Fruit fly (Drosophila melanogaster) whole organism, embryonic: ENCODE data around the gene RabX5.

ENCODE experiments used
- Asciz ChIP-seq: fragments of 200-800 bp; sonication (Bioruptor generic); optimal IDR thresholded peaks from 2 replicates; lab custom pipeline; 2017; ENCODE audit warnings: missing biosample characterization, mild to moderate bottlenecking, missing genetic modification characterization, missing genetic modification reagents
- Bgb ChIP-seq: fragments of 200-800 bp; sonication (Bioruptor generic); IDR thresholded peaks from 2 replicates; pipeline ENCODE4 v1.3.6; 2022; ENCODE audit warnings: missing biosample characterization, missing genetic modification characterization; ENCODE audit not compliant: partially characterized antibody
- CG10959 ChIP-seq: fragments of 200-800 bp; sonication (Bioruptor generic); IDR thresholded peaks from 2 replicates; pipeline ENCODE4 v1.3.6; 2022; ENCODE audit warnings: missing biosample characterization, missing genetic modification characterization
- CG14050 ChIP-seq: fragments of 200-800 bp; sonication (Bioruptor generic); IDR thresholded peaks from 3 replicates; pipeline ENCODE4 v1.3.6; 2022; ENCODE audit warnings: missing biosample characterization, missing genetic modification characterization
- CG14710 ChIP-seq: fragments of 200-800 bp; sonication (Bioruptor generic); optimal IDR thresholded peaks from 3 replicates; lab custom pipeline; 2019; ENCODE audit warnings: missing biosample characterization, mild to moderate bottlenecking, missing genetic modification characterization, moderate library complexity
- CG14860 ChIP-seq: fragments of 200-800 bp; sonication (Bioruptor generic); IDR thresholded peaks from 3 replicates; pipeline ENCODE4 v1.3.6; 2022; ENCODE audit warnings: missing biosample characterization, missing genetic modification characterization; ENCODE audit not compliant: partially characterized antibody
- CG15696 ChIP-seq: fragments of 200-800 bp; sonication (Bioruptor generic); optimal IDR thresholded peaks from 2 replicates; lab custom pipeline; 2019; ENCODE audit warnings: missing biosample characterization, mild to moderate bottlenecking, missing genetic modification characterization, moderate library complexity
- CG1603 ChIP-seq: fragments of 200-800 bp; sonication (Bioruptor generic); optimal IDR thresholded peaks from 2 replicates; lab custom pipeline; 2019; ENCODE audit warnings: missing biosample characterization, mild to moderate bottlenecking, missing genetic modification characterization, moderate library complexity
- CG16779 ChIP-seq: fragments of 200-800 bp; sonication (Bioruptor generic); IDR thresholded peaks from 2 replicates; pipeline ENCODE4 v1.3.6; 2022; ENCODE audit warnings: missing biosample characterization, missing genetic modification characterization
- CG16815 ChIP-seq: fragments of 200-800 bp; sonication (Bioruptor generic); optimal IDR thresholded peaks from 3 replicates; lab custom pipeline; 2017; ENCODE audit warnings: missing biosample characterization, mild to moderate bottlenecking, missing genetic modification characterization
- CG1832 ChIP-seq: fragments of 200-800 bp; sonication (Bioruptor generic); optimal IDR thresholded peaks from 2 replicates; lab custom pipeline; 2017; ENCODE audit warnings: missing biosample characterization, mild to moderate bottlenecking, missing genetic modification characterization, inconsistent platforms
- CG3726 ChIP-seq: fragments of 200-800 bp; sonication (Bioruptor generic); IDR thresholded peaks from 3 replicates; pipeline ENCODE4, ENCODE4 v1.3.6; 2022; ENCODE audit warnings: missing biosample characterization, missing genetic modification characterization
- CG43689 ChIP-seq: fragments of 200-800 bp; sonication (Bioruptor generic); IDR thresholded peaks from 2 replicates; pipeline ENCODE4 v1.3.6; 2022; ENCODE audit warnings: missing biosample characterization, missing genetic modification characterization
- CG4730 ChIP-seq: fragments of 200-800 bp; sonication (Bioruptor generic); IDR thresholded peaks from 2 replicates; pipeline ENCODE4 v1.3.6; 2022; ENCODE audit warnings: missing biosample characterization, missing genetic modification characterization
- CG4820 ChIP-seq: fragments of 200-800 bp; sonication (Bioruptor generic); optimal IDR thresholded peaks from 3 replicates; lab custom pipeline; 2016; ENCODE audit warnings: missing biosample characterization, missing genetic modification characterization
- CG6791 ChIP-seq: fragments of 200-800 bp; sonication (Bioruptor generic); IDR thresholded peaks from 3 replicates; pipeline ENCODE4 v1.3.6; 2022; ENCODE audit warnings: missing biosample characterization, missing genetic modification characterization; ENCODE audit not compliant: partially characterized antibody
- CG6813 ChIP-seq: fragments of 200-800 bp; sonication (Bioruptor generic); optimal IDR thresholded peaks from 2 replicates; lab custom pipeline; 2017; ENCODE audit warnings: missing biosample characterization, missing genetic modification characterization, mild to moderate bottlenecking, moderate library complexity, missing genetic modification reagents
- CG8359 ChIP-seq: fragments of 200-800 bp; sonication (Bioruptor generic); optimal IDR thresholded peaks from 2 replicates; lab custom pipeline; 2017; ENCODE audit warnings: missing biosample characterization, mild to moderate bottlenecking, missing genetic modification characterization, borderline replicate concordance
- CG9727 ChIP-seq: fragments of 200-800 bp; sonication (Bioruptor generic); optimal IDR thresholded peaks from 3 replicates; lab custom pipeline; 2017; ENCODE audit warnings: missing biosample characterization, mild to moderate bottlenecking, missing genetic modification characterization
- CrebB ChIP-seq: fragments of 200-800 bp; sonication (Bioruptor generic); optimal IDR thresholded peaks from 3 replicates; lab custom pipeline; 2018; ENCODE audit warnings: missing biosample characterization, mild to moderate bottlenecking, missing genetic modification characterization
- Doc3 ChIP-seq: fragments of 200-800 bp; sonication (Bioruptor generic); IDR thresholded peaks from 3 replicates; pipeline ENCODE4 v1.3.6; 2022; ENCODE audit warnings: missing biosample characterization, missing genetic modification characterization; ENCODE audit not compliant: partially characterized antibody
- Dp ChIP-seq: fragments of 200-800 bp; sonication (Bioruptor generic); optimal IDR thresholded peaks from 2 replicates; lab custom pipeline; 2018; ENCODE audit warnings: missing biosample characterization, mild to moderate bottlenecking, missing genetic modification characterization, moderate library complexity
- Fer1 ChIP-seq: fragments of 200-800 bp; sonication (Bioruptor generic); optimal IDR thresholded peaks from 2 replicates; lab custom pipeline; 2017; ENCODE audit warnings: missing biosample characterization, mild to moderate bottlenecking, missing genetic modification characterization
- Fer2 ChIP-seq: fragments of 200-800 bp; sonication (Bioruptor generic); optimal IDR thresholded peaks from 2 replicates; lab custom pipeline; 2018; ENCODE audit warnings: missing biosample characterization, mild to moderate bottlenecking, missing genetic modification characterization, moderate library complexity
- HmgZ ChIP-seq: fragments of 200-800 bp; sonication (Bioruptor generic); optimal IDR thresholded peaks from 2 replicates; lab custom pipeline; 2018; ENCODE audit warnings: missing biosample characterization, mild to moderate bottlenecking, missing genetic modification characterization
- Hsf ChIP-seq: fragments of 200-800 bp; sonication (Bioruptor generic); optimal IDR thresholded peaks from 3 replicates; lab custom pipeline; 2016; ENCODE audit warnings: missing biosample characterization, missing genetic modification characterization
- NfI ChIP-seq: fragments of 200-800 bp; sonication (Bioruptor generic); optimal IDR thresholded peaks from 3 replicates; lab custom pipeline; 2018; ENCODE audit warnings: missing biosample characterization, mild to moderate bottlenecking, missing genetic modification characterization, moderate library complexity
- Sry-β ChIP-seq: fragments of 200-800 bp; sonication (Bioruptor generic); optimal IDR thresholded peaks from 2 replicates; lab custom pipeline; 2018; ENCODE audit warnings: missing biosample characterization, mild to moderate bottlenecking, missing genetic modification characterization, moderate library complexity
- Xbp1 ChIP-seq: fragments of 200-800 bp; sonication (Bioruptor generic); optimal IDR thresholded peaks from 3 replicates; lab custom pipeline; 2016; ENCODE audit warnings: missing biosample characterization, mild to moderate bottlenecking, missing genetic modification characterization
- cad ChIP-seq: fragments of >200 bp; optimal IDR thresholded peaks from 2 replicates; lab custom pipeline; 2017; ENCODE audit warnings: missing biosample characterization, missing genetic modification characterization
- cato ChIP-seq: fragments of 200-800 bp; sonication (Bioruptor generic); optimal IDR thresholded peaks from 2 replicates; lab custom pipeline; 2016; ENCODE audit warnings: missing biosample characterization, missing genetic modification characterization, borderline replicate concordance
- fru ChIP-seq: fragments of >200 bp; optimal IDR thresholded peaks from 2 replicates; lab custom pipeline; 2017
- hbn ChIP-seq: fragments of 200-800 bp; sonication (Bioruptor generic); IDR thresholded peaks from 2 replicates; pipeline ENCODE4 v1.3.6; 2022; ENCODE audit warnings: missing biosample characterization, missing genetic modification characterization; ENCODE audit not compliant: partially characterized antibody
- hkb ChIP-seq, 2 experiments: fragments of 200-800 bp in 1 of 2; fragments of >200 bp in 1 of 2; sonication (Bioruptor generic) in 1 of 2; IDR thresholded peaks in 1 of 2; optimal IDR thresholded peaks in 1 of 2; 2 replicates each; pipeline versions ENCODE4 v1.3.6 to Lab custom; 2017 to 2022; ENCODE audit warnings: missing biosample characterization in 1 of 2, missing genetic modification characterization in 1 of 2
- jumu ChIP-seq: fragments of 200-800 bp; sonication (Bioruptor generic); optimal IDR thresholded peaks from 3 replicates; lab custom pipeline; 2016; ENCODE audit warnings: missing biosample characterization, missing genetic modification characterization
- kay ChIP-seq: fragments of 200-800 bp; sonication (Bioruptor generic); optimal IDR thresholded peaks from 2 replicates; lab custom pipeline; 2016; ENCODE audit warnings: missing biosample characterization, missing genetic modification characterization
- lab ChIP-seq: fragments of 200-800 bp; sonication (Bioruptor generic); optimal IDR thresholded peaks from 3 replicates; lab custom pipeline; 2017; ENCODE audit warnings: missing biosample characterization, missing genetic modification characterization, mild to moderate bottlenecking, moderate library complexity, missing genetic modification reagents
- luna ChIP-seq: fragments of 200-800 bp; sonication (Bioruptor generic); optimal IDR thresholded peaks from 2 replicates; lab custom pipeline; 2016; ENCODE audit warnings: missing biosample characterization, missing genetic modification characterization
- pho ChIP-seq: fragments of 200-800 bp; sonication (Bioruptor generic); optimal IDR thresholded peaks from 2 replicates; lab custom pipeline; 2016; ENCODE audit warnings: missing biosample characterization, missing genetic modification characterization
- pita ChIP-seq: fragments of 200-800 bp; sonication (Bioruptor generic); optimal IDR thresholded peaks from 2 replicates; lab custom pipeline; 2017; ENCODE audit warnings: missing biosample characterization, mild to moderate bottlenecking, missing genetic modification characterization
- psq ChIP-seq: fragments of 200-800 bp; sonication (Bioruptor generic); optimal IDR thresholded peaks from 2 replicates; lab custom pipeline; 2017; ENCODE audit warnings: missing biosample characterization, missing genetic modification characterization
- pzg ChIP-seq: fragments of 200-800 bp; sonication (Bioruptor generic); optimal IDR thresholded peaks from 3 replicates; lab custom pipeline; 2018; ENCODE audit warnings: missing biosample characterization, mild to moderate bottlenecking, missing genetic modification characterization, moderate library complexity
- repo ChIP-seq: fragments of 200-800 bp; sonication (Bioruptor generic); optimal IDR thresholded peaks from 2 replicates; lab custom pipeline; 2016; ENCODE audit warnings: missing biosample characterization, missing genetic modification characterization
- slp2 ChIP-seq: fragments of 200-800 bp; sonication (Bioruptor generic); optimal IDR thresholded peaks from 2 replicates; lab custom pipeline; 2016; ENCODE audit warnings: missing biosample characterization, missing genetic modification characterization
- sr ChIP-seq: fragments of 200-800 bp; sonication (Bioruptor generic); IDR thresholded peaks from 3 replicates; pipeline ENCODE4 v1.3.6; 2022; ENCODE audit warnings: missing biosample characterization, missing genetic modification characterization
- tin ChIP-seq: fragments of 200-800 bp; sonication (Bioruptor generic); optimal IDR thresholded peaks from 3 replicates; lab custom pipeline; 2016; ENCODE audit warnings: missing biosample characterization, missing genetic modification characterization
- tio ChIP-seq: fragments of 200-800 bp; sonication (Bioruptor generic); optimal IDR thresholded peaks from 2 replicates; lab custom pipeline; 2017; ENCODE audit warnings: missing biosample characterization, missing genetic modification characterization, inconsistent platforms
- yki ChIP-seq: fragments of >200 bp; optimal IDR thresholded peaks from 3 replicates; lab custom pipeline; 2018
- zen2 ChIP-seq: fragments of 200-800 bp; sonication (Bioruptor generic); IDR thresholded peaks from 3 replicates; pipeline ENCODE4 v1.3.6; 2022; ENCODE audit warnings: missing biosample characterization, missing genetic modification characterization; ENCODE audit not compliant: partially characterized antibody

RabX5 gene

DNA sequence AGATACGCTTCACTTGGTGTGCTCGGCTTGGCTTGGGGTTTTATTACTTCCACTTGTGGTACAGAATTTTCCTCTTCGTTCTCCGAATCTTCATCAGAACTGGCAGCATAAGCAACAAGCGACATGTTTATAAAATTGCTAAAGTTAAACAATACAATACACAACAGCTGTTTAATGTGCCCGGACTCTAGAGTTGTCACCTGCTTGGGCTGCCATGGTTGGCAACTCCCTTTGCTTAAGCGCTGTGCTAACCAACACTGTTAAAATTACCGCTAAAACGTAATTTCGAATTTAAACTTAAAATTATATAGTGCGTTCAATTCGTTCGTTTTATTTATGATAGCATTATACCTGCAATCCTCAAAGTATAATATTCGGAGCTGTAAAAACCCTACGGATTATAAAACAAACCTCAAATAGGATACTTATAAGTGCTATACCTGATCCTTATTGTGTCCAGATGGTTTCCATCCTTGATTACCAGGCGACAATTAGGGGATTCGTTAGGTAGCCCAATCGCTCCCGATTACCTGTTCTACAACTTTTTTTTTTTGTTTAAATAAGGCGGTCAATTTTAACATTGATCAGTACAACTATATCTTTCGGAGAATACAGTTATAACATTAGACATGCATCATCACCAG is 22.5 kb downstream of the RabX5 start, which contains the start of the genes CG17249 and Bro (continued):
- TF ChIP-seq CG1832 (GFP tag; lab: Kevin White, UChicago) (no peak), luna (no peak), hbn (GFP tag; lab: Robert Waterston, UW) (no peak), zen2 (no peak), pita (no peak), pzg (GFP tag; lab: Kevin White, UChicago) (peak; percentile 93), CrebB (no peak), CG15696 (tag; lab: Kevin White, UChicago) (no peak), tin (GFP tag; lab: Kevin White, UChicago) (no peak), HmgZ (tag; lab: Kevin White, UChicago) (peak; percentile 80), CG16815 (no peak), repo (no peak), CG3726 (GFP tag; lab: Robert Waterston, UW) (no peak), Asciz (GFP tag; lab: Kevin White, UChicago) (no peak), Doc3 (0 out of 3 replicates have a peak, but pooled peaks have one; percentile 21), tio (no peak), CG4730 (GFP tag; lab: Robert Waterston, UW) (no peak), psq (GFP tag; lab: Kevin White, UChicago) (no peak), lab (no peak), CG6813 (GFP tag; lab: Kevin White, UChicago) (no peak), CG16779 (GFP tag; lab: Robert Waterston, UW) (no peak), jumu (GFP tag; lab: Kevin White, UChicago) (peak; percentile 39), yki (lab: Kevin White, UChicago) (no peak), NfI (peak; percentile 43), CG14710 (tag; lab: Kevin White, UChicago) (peak; percentile 71), slp2 (no peak), CG8359 (no peak), Sry-β (GFP tag; lab: Kevin White, UChicago) (no peak), Dp (peak; percentile 98), Xbp1 (peak; percentile 68), CG1603 (peak; percentile 85), CG43689 (GFP tag; lab: Robert Waterston, UW) (no peak), Bgb (GFP tag; lab: Robert Waterston, UW) (peak; percentile 61), pho (GFP tag; lab: Kevin White, UChicago) (peak; percentile 50), cato (GFP tag; lab: Kevin White, UChicago) (no peak), Hsf (peak; percentile 45), CG10959 (GFP tag; lab: Robert Waterston, UW) (no peak), CG6791 (GFP tag; lab: Robert Waterston, UW) (no peak), Fer2 (no peak), CG4820 (GFP tag; lab: Kevin White, UChicago) (no peak), CG14860 (GFP tag; lab: Robert Waterston, UW) (no peak), CG9727 (no peak), fru (lab: Kevin White, UChicago) (no peak), kay (no peak), CG14050 (GFP tag; lab: Robert Waterston, UW) (no peak), hkb (optimal IDR thresholded peaks at IDR 0.05; lab: Kevin White, UChicago) (no peak), hkb (GFP tag; IDR thresholded peaks at IDR 0.05; lab: Robert Waterston, UW) (no peak), Fer1 (peak; percentile 19), cad (no peak), sr (GFP tag; lab: Robert Waterston, UW) (no peak)
